Fruit fly (Drosophila melanogaster) S2 (cell line): Measurements from ENCODE around the gene Rab3-GAP.

ENCODE experiments used
- CG8478 ChIP-seq: fragments of >200 bp; optimal IDR thresholded peaks from 2 replicates; lab custom pipeline; 2018
- CTCF ChIP-seq, 2 experiments: fragments of >200 bp; optimal IDR thresholded peaks; 2 replicates each; lab custom pipeline; 2018

DNA sequence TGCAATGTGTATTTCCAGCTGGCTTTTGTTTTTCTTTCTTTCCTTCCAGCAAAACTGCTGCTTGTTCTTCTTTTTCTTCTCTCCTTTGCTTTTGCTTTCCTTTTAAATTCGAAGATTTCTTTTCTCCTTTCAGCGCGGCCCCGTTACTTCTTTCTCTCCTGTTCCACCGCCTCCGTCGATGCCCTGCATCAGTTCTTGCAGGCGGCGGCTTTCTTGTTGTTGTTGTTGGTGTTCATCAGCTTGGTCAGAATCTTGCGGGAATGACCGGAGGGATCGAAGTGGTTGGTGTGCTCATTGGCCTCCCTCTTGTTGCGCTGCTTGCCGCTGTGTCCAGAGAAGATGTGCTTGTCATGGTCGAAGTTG is 17.4 kb downstream of the Rab3-GAP start:
- no peak for TF ChIP-seq CG8478 (lab: Kevin White, UChicago)
- TF ChIP-seq CTCF (optimal IDR thresholded peaks at IDR 0.05; lab: Kevin White, UChicago): no peak
